Fruit fly (Drosophila melanogaster): ENCODE results near the gene CG44437.
A peak's percentile ranks its signal among the peaks of the same experiment; 100 is the strongest.

The CG44437 gene

DNA sequence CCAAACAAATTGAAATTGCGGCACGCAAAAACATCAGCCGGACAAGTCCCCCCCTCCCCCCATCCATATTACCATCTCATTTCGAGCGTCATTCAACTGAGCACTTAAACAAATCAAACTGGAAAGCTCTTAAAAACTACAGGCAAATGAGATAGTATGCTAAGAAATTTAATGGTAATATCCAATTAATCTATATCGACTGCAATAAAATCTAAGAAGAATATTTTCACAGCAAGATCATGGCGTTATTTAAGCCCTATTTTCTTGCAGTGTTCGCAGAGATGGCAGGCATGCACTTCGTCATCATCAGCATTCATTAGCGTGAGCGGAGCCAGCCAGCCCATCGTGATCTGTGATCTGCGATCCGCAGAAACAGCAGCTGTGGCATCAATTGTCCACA, 42.4 kb upstream of the CG44437 start:
- TF ChIP-seq cic (GFP tag; optimal IDR thresholded peaks at IDR 0.05), result no peak
- no peak for TF ChIP-seq ovo (GFP tag; optimal IDR thresholded peaks at IDR 0.05)
- TF ChIP-seq CG7101 (tag; optimal IDR thresholded peaks at IDR 0.05), result no peak
- TF ChIP-seq Clk (GFP tag; optimal IDR thresholded peaks at IDR 0.05), result no peak
- no peak for TF ChIP-seq Hr96 (GFP tag; optimal IDR thresholded peaks at IDR 0.05)
- no peak for TF ChIP-seq CG1620 (GFP tag; optimal IDR thresholded peaks at IDR 0.05)
- no peak for TF ChIP-seq CG33017 (tag; optimal IDR thresholded peaks at IDR 0.05)
- no peak for TF ChIP-seq Crg-1 (GFP tag; optimal IDR thresholded peaks at IDR 0.05)
- TF ChIP-seq CG5204 (GFP tag; optimal IDR thresholded peaks at IDR 0.05), result no peak
- no peak for TF ChIP-seq cnc (optimal IDR thresholded peaks at IDR 0.05)
- no peak for TF ChIP-seq CG7045 (GFP tag; optimal IDR thresholded peaks at IDR 0.05)
- no peak for TF ChIP-seq toe (GFP tag; optimal IDR thresholded peaks at IDR 0.05)
- no peak for TF ChIP-seq CG14711 (tag; optimal IDR thresholded peaks at IDR 0.05)
- TF ChIP-seq kay (GFP tag; ENCODE audit: borderline replicate concordance), result no peak
- no peak for TF ChIP-seq tj (GFP tag; optimal IDR thresholded peaks at IDR 0.05)
- TF ChIP-seq pad (GFP tag; optimal IDR thresholded peaks at IDR 0.05), result no peak
- TF ChIP-seq bab1 (GFP tag; optimal IDR thresholded peaks at IDR 0.05), result no peak
- no peak for TF ChIP-seq CG11617 (GFP tag; optimal IDR thresholded peaks at IDR 0.05)

DNA sequence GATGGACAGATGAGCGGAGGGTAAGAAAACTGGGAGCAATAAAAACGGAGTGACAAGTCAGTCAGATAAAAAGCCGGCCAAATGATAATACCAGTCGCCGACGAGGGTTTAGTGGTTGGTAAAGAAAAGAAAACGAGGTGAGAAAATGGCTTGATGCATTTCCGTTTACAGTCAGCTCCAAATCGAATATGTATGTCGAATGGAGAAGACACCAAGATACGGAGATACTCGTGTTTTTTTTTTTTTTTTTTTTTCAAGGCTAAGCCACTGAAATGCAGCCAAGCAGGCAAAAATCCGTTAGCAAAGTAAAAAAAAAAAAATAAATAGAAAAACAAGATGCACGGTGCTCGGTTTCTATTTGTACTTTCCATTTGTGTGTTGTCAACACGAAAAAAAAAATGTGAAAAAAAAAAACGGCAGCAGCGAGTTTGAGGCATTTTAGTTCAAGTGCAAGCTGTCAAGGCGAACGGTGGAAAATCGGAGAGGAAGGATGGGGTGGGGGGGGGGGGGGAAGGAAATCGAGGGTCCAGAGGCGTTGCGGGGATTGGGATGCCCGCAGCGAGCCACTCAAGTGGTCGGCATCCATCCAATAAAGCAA, 41.8 kb upstream of the CG44437 start:
- no peak for TF ChIP-seq CG12768 (GFP tag; optimal IDR thresholded peaks at IDR 0.05)
- no peak for TF ChIP-seq toe (GFP tag; optimal IDR thresholded peaks at IDR 0.05)
- TF ChIP-seq bab1 (GFP tag; optimal IDR thresholded peaks at IDR 0.05), result no peak
- no peak for TF ChIP-seq CG5204 (GFP tag; optimal IDR thresholded peaks at IDR 0.05)
- peak; percentile 78 for TF ChIP-seq kay (GFP tag; ENCODE audit: borderline replicate concordance)
- TF ChIP-seq tj (GFP tag; optimal IDR thresholded peaks at IDR 0.05), result peak; percentile 19
- no peak for TF ChIP-seq CG33017 (tag; optimal IDR thresholded peaks at IDR 0.05)
- no peak for TF ChIP-seq pad (GFP tag; optimal IDR thresholded peaks at IDR 0.05)
- TF ChIP-seq Crg-1 (GFP tag; optimal IDR thresholded peaks at IDR 0.05), result no peak
- no peak for TF ChIP-seq ovo (GFP tag; optimal IDR thresholded peaks at IDR 0.05)
- no peak for TF ChIP-seq Hr96 (GFP tag; optimal IDR thresholded peaks at IDR 0.05)
- TF ChIP-seq CG7045 (GFP tag; optimal IDR thresholded peaks at IDR 0.05), result no peak
- no peak for TF ChIP-seq Clk (GFP tag; optimal IDR thresholded peaks at IDR 0.05)
- no peak for TF ChIP-seq CG11617 (GFP tag; optimal IDR thresholded peaks at IDR 0.05)
- no peak for TF ChIP-seq Mnt (GFP tag; optimal IDR thresholded peaks at IDR 0.05)
- TF ChIP-seq CG14711 (tag; optimal IDR thresholded peaks at IDR 0.05), result no peak
- peak; percentile 23 for TF ChIP-seq cic (GFP tag; optimal IDR thresholded peaks at IDR 0.05)
- TF ChIP-seq cnc (optimal IDR thresholded peaks at IDR 0.05), result no peak

DNA sequence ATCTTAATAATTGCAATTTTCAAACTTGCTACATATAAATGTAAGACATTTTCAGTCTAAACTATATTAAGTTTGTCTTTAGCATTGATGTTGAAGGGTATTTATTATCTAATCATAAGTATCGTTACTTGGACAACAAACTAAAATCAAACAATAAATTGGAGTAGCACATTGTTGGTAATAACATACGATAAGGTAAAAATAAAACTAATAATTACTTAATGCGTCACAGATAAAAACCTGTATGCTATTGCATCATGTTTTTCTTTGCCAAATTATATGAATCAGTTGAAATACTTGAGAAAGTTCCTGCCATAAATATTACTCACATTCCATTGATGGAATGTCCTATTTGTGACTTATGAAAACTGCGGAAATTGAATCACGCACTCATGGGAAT, 38.8 kb upstream of the CG44437 start:
- TF ChIP-seq CG7101 (tag; optimal IDR thresholded peaks at IDR 0.05), result no peak

DNA sequence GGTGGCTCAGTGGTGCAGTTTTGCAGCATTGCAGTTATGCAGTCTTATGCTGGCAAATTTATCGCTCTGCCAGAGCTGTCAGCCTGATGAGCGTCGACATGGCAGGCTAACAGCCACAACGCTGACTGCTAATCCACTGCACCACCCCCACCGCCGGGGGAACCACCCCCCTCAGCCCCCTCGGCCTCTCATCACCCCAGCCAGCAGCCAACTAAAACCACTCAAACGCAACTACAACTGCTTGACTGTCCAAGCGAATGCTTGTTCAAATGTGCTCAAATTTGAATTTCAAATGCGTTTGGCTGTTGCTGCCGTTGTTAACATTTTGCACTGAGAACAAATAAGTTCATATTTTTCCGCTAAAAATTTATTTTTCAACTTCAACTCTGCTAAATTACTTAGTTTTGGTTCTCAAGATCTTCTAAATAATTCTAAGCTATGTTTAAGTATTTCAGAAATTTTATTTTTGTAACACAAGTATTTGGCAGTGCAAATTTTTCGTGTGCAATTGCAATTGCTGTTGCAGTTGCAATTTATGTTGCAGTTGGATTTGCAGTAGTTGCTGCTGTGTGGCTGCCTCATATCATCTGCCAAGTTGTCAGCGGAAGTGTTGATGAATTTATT, 36.3 kb upstream of the CG44437 start:
- TF ChIP-seq Crg-1 (GFP tag; optimal IDR thresholded peaks at IDR 0.05) (no peak), toe (GFP tag; optimal IDR thresholded peaks at IDR 0.05) (no peak), CG14711 (tag; optimal IDR thresholded peaks at IDR 0.05) (peak; percentile 13), cnc (optimal IDR thresholded peaks at IDR 0.05) (no peak), Clk (GFP tag; optimal IDR thresholded peaks at IDR 0.05) (no peak), ovo (GFP tag; optimal IDR thresholded peaks at IDR 0.05) (no peak), pad (GFP tag; optimal IDR thresholded peaks at IDR 0.05) (no peak), CG11617 (GFP tag; optimal IDR thresholded peaks at IDR 0.05) (no peak), CG1620 (GFP tag; optimal IDR thresholded peaks at IDR 0.05) (no peak), kay (GFP tag; ENCODE audit: borderline replicate concordance) (no peak), CG7045 (GFP tag; optimal IDR thresholded peaks at IDR 0.05) (peak; percentile 22), CG12768 (GFP tag; optimal IDR thresholded peaks at IDR 0.05) (no peak), tj (GFP tag; optimal IDR thresholded peaks at IDR 0.05) (peak; percentile 78), Mnt (GFP tag; optimal IDR thresholded peaks at IDR 0.05) (no peak), cic (GFP tag; optimal IDR thresholded peaks at IDR 0.05) (no peak), CG33017 (tag; optimal IDR thresholded peaks at IDR 0.05) (peak; percentile 5), CG7101 (tag; optimal IDR thresholded peaks at IDR 0.05) (peak; percentile 13), bab1 (GFP tag; optimal IDR thresholded peaks at IDR 0.05) (no peak), CG5204 (GFP tag; optimal IDR thresholded peaks at IDR 0.05) (no peak), Hr96 (GFP tag; optimal IDR thresholded peaks at IDR 0.05) (no peak)

DNA sequence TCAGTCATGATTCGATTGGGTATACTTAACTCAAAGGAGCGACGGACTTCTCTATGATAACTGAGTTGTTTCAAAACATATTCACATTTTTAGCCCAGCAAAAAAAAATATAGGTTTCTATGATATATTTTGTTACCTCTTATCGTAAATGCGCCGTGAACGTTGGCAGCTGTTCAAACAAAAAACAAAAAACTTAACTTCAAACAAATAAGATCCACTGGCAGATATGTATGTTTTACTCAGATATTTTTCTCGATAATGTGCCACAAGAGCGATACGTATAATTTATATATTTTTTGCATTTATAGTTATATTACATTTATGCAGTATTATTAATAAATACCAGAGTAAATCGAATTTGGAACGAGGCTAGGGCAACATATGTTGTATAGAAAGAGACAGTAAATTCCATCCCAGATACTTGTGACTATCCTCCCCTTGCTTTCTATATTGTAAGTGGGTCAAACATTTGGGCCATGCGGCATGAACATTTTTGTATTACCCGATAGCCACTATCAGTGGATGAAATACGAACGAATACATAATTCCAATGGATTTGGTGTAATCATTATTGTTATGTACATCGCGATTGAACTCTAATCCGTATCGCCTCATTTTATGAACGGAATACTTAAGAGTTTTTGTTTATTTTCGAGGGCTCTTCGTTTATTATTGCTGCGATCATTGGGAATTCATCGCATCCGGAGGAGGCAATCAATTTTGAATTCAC, 34.6 kb upstream of the CG44437 start, which contains the start of gene CG32639:
Gene CG32639 (minus strand): TSS at position 51 of the 730 bp plus-strand sequence.
- no peak for TF ChIP-seq Mnt (GFP tag; optimal IDR thresholded peaks at IDR 0.05)
- no peak for TF ChIP-seq bab1 (GFP tag; optimal IDR thresholded peaks at IDR 0.05)
- TF ChIP-seq CG7045 (GFP tag; optimal IDR thresholded peaks at IDR 0.05), result no peak
- no peak for TF ChIP-seq CG14711 (tag; optimal IDR thresholded peaks at IDR 0.05)
- no peak for TF ChIP-seq ovo (GFP tag; optimal IDR thresholded peaks at IDR 0.05)
- no peak for TF ChIP-seq Hr96 (GFP tag; optimal IDR thresholded peaks at IDR 0.05)
- TF ChIP-seq CG1620 (GFP tag; optimal IDR thresholded peaks at IDR 0.05), result no peak
- TF ChIP-seq CG12768 (GFP tag; optimal IDR thresholded peaks at IDR 0.05), result no peak
- no peak for TF ChIP-seq CG7101 (tag; optimal IDR thresholded peaks at IDR 0.05)
- no peak for TF ChIP-seq Clk (GFP tag; optimal IDR thresholded peaks at IDR 0.05)
- TF ChIP-seq CG33017 (tag; optimal IDR thresholded peaks at IDR 0.05), result no peak
- TF ChIP-seq tj (GFP tag; optimal IDR thresholded peaks at IDR 0.05), result no peak
- no peak for TF ChIP-seq cic (GFP tag; optimal IDR thresholded peaks at IDR 0.05)
- TF ChIP-seq pad (GFP tag; optimal IDR thresholded peaks at IDR 0.05), result no peak
- TF ChIP-seq kay (GFP tag; ENCODE audit: borderline replicate concordance), result no peak
- no peak for TF ChIP-seq CG11617 (GFP tag; optimal IDR thresholded peaks at IDR 0.05)

All from whole organism, adult.